Fruit fly (Drosophila melanogaster) whole organism, prepupa: Measurements from ENCODE around the gene Nct.

ENCODE experiments used
- Blimp-1 ChIP-seq: fragments of 200-800 bp; sonication (Bioruptor generic); optimal IDR thresholded peaks from 3 replicates; lab custom pipeline; 2017; ENCODE audit warnings: missing biosample characterization, missing genetic modification characterization, mild to moderate bottlenecking, moderate library complexity, missing genetic modification reagents
- CG3919 ChIP-seq: fragments of 200-800 bp; sonication (Bioruptor generic); optimal IDR thresholded peaks from 3 replicates; lab custom pipeline; 2016; ENCODE audit warnings: missing biosample characterization, missing genetic modification characterization
- Eip75B ChIP-seq: fragments of 200-800 bp; sonication (Bioruptor generic); optimal IDR thresholded peaks from 3 replicates; lab custom pipeline; 2016; ENCODE audit warnings: missing biosample characterization, missing genetic modification characterization
- Ets21C ChIP-seq: fragments of 200-800 bp; sonication (Bioruptor generic); optimal IDR thresholded peaks from 3 replicates; lab custom pipeline; 2016; ENCODE audit warnings: missing biosample characterization, missing genetic modification characterization
- Hr38 ChIP-seq: sonication (Bioruptor generic); optimal IDR thresholded peaks from 2 replicates; lab custom pipeline; 2016; ENCODE audit warnings: missing biosample characterization, missing genetic modification characterization
- Hr39 ChIP-seq: fragments of 200-800 bp; sonication (Bioruptor generic); optimal IDR thresholded peaks from 2 replicates; lab custom pipeline; 2016; ENCODE audit warnings: missing biosample characterization, missing genetic modification characterization
- fd59A ChIP-seq: fragments of 200-800 bp; sonication (Bioruptor generic); optimal IDR thresholded peaks from 2 replicates; lab custom pipeline; 2017; ENCODE audit warnings: missing biosample characterization, mild to moderate bottlenecking, missing genetic modification characterization, missing genetic modification reagents
- ss ChIP-seq, 2 experiments: fragments of 200-800 bp; sonication (Bioruptor generic); optimal IDR thresholded peaks; 2 replicates in 1 of 2; 3 replicates in 1 of 2; lab custom pipeline; 2017 to 2018; ENCODE audit warnings: mild to moderate bottlenecking in 2 of 2, missing biosample characterization in 2 of 2, missing genetic modification characterization in 2 of 2, moderate library complexity in 1 of 2
- vri ChIP-seq: fragments of 200-800 bp; sonication (Bioruptor generic); optimal IDR thresholded peaks from 3 replicates; lab custom pipeline; 2016; ENCODE audit warnings: missing biosample characterization, mild to moderate bottlenecking, missing genetic modification characterization

DNA sequence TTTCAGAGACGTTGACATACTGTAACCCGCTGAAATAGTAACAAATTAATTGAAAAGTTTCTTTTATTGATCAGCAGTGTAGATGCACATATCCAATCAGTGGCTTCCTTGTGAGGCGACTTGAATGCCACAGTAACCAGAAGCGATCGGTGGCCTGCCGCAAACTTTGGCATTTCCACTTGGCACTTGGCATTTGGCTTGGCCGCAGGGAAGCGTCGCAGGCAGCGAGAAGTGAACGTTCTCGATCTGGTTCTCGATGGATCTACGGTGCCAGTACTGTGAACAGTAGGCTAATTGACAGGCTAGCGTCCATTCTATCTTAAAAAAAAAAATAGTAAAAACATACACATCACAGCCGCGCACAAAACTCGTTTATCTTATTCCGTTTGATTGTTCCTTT, 49.4 kb downstream of the Nct start, which contains the start of gene CG10845:
- no peak for TF ChIP-seq Blimp-1 (GFP tag; lab: Kevin White, UChicago)
- no peak for TF ChIP-seq fd59A (GFP tag; lab: Kevin White, UChicago)
- TF ChIP-seq Eip75B (GFP tag; lab: Kevin White, UChicago) = no peak
- TF ChIP-seq CG3919 (GFP tag; lab: Kevin White, UChicago) = no peak
- no peak for TF ChIP-seq Hr38 (GFP tag; lab: Kevin White, UChicago)
- TF ChIP-seq ss (GFP tag; optimal IDR thresholded peaks at IDR 0.05; lab: Kevin White, UChicago) = no peak
- no peak for TF ChIP-seq Ets21C (GFP tag; lab: Kevin White, UChicago)
- no peak for TF ChIP-seq Hr39 (GFP tag; lab: Kevin White, UChicago)
- TF ChIP-seq vri (GFP tag; lab: Kevin White, UChicago) = no peak
